Worm (Caenorhabditis elegans) whole organism, L1 larva: ENCODE results near the gene Y82E9BL.5.

Experiments used
- lsy-2 ChIP-seq, 2 experiments: fragments of 150-350 bp; optimal IDR thresholded peaks; 2 replicates each; lab custom pipeline; 2014; ENCODE audit warnings: missing biosample characterization in 2 of 2, missing genetic modification characterization in 2 of 2
- nhr-12 ChIP-seq: sonication (generic microtip); optimal IDR thresholded peaks from 2 replicates; lab custom pipeline; 2017; ENCODE audit warnings: missing biosample characterization, missing genetic modification characterization
- nhr-237 ChIP-seq: fragments of 150-350 bp; optimal IDR thresholded peaks from 2 replicates; lab custom pipeline; 2014; ENCODE audit warnings: missing biosample characterization, missing genetic modification characterization
- nhr-28 ChIP-seq: fragments of 150-350 bp; optimal IDR thresholded peaks from 2 replicates; lab custom pipeline; 2014; ENCODE audit warnings: missing biosample characterization, missing genetic modification characterization
- nhr-76 ChIP-seq: sonication (generic microtip); optimal IDR thresholded peaks from 2 replicates; lab custom pipeline; 2017; ENCODE audit warnings: missing biosample characterization, missing genetic modification characterization

- no peak for TF ChIP-seq nhr-28 (tag; lab: Kevin White, UChicago)
- no peak for TF ChIP-seq nhr-76 (tag; lab: Kevin White, UChicago)
- TF ChIP-seq lsy-2 (tag; optimal IDR thresholded peaks at IDR 0.05; lab: Kevin White, UChicago) = no peak
- no peak for TF ChIP-seq nhr-237 (tag; lab: Kevin White, UChicago)
- TF ChIP-seq nhr-12 (tag; lab: Kevin White, UChicago) = no peak
These were observed 22.9 kb downstream of the Y82E9BL.5 start, which contains the start of gene fbxa-14 for ce11 chrIII:1324513-1324912.
